Worm (Caenorhabditis elegans): ENCODE measurements around the gene glb-21.

DNA sequence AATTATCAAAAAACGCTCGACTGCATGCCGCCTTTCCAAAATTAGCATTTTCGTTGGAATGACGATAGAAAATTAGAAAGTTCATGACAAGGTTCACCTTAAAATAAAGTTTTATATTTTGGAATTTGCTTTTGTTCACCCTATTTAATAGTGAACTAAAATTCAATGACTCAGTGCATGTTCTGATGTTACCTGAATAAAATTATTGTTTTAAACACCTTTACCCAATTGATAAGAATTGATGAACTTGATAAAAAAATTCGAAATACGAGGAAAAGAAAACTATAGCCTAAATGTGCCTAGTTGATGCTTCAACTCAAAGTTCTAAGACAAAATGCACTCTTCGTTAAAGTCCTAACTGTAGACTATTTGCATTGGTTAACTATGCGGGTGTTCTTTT is 50.5 kb downstream of the glb-21 start:
- TF ChIP-seq nhr-25 (tag; optimal IDR thresholded peaks at IDR 0.05) (no peak), jun-1 (tag; optimal IDR thresholded peaks at IDR 0.05) (no peak), ztf-11 (tag; optimal IDR thresholded peaks at IDR 0.05) (no peak), ceh-82 (tag; optimal IDR thresholded peaks at IDR 0.05) (no peak), ztf-4 (tag; optimal IDR thresholded peaks at IDR 0.05) (no peak), sea-2 (GFP tag; optimal IDR thresholded peaks at IDR 0.05) (no peak), unc-62 (GFP tag; optimal IDR thresholded peaks at IDR 0.05) (no peak), egl-27 (tag; optimal IDR thresholded peaks at IDR 0.05) (no peak), skn-1 (tag; optimal IDR thresholded peaks at IDR 0.05) (no peak), mdl-1 (tag; optimal IDR thresholded peaks at IDR 0.05) (no peak), nhr-28 (tag; optimal IDR thresholded peaks at IDR 0.05) (no peak), lin-39 (tag; optimal IDR thresholded peaks at IDR 0.05) (no peak), elt-1 (tag; optimal IDR thresholded peaks at IDR 0.05) (no peak)
